Worm (Caenorhabditis elegans): Measurements from ENCODE around the gene R04E5.9.

Gene R04E5.9

DNA sequence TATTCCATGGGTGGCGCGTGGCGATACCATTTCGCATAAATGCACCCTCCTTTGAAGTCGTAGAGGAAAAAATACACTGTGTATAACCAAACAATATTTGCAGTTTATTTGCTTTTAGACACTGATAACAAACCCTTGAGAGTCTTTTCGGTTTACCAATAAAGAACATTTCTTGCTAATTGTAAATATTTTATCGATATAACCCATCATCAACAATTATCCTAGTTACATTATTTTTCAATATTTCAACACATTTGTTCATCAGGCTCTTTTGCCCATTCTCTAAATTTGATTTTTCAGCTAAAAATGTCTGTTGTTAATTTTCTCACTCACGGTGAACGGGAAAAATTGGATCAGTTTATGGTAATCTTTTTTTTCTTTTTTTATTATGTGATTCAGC, 33.0 kb upstream of the R04E5.9 start, which contains the start of gene ubc-23:
Gene ubc-23 (plus strand): TSS at position 301 of the 400 bp plus-strand sequence.
- no peak for TF ChIP-seq ceh-36 (tag; optimal IDR thresholded peaks at IDR 0.05)
- TF ChIP-seq tbx-37 (GFP tag; conservative IDR thresholded peaks at IDR 0.05): no peak
- no peak for TF ChIP-seq hnd-1 (tag; optimal IDR thresholded peaks at IDR 0.05)
- TF ChIP-seq aly-1 (tag; optimal IDR thresholded peaks at IDR 0.05): no peak
- TF ChIP-seq scrt-1 (GFP tag; IDR thresholded peaks at IDR 0.05): no peak
- TF ChIP-seq hmbx-1 (tag; optimal IDR thresholded peaks at IDR 0.05): no peak
- TF ChIP-seq hmg-4 (GFP tag; optimal IDR thresholded peaks at IDR 0.05): no peak
- no peak for TF ChIP-seq pes-1 (GFP tag; IDR thresholded peaks at IDR 0.05)
- TF ChIP-seq tbx-11 (GFP tag; IDR thresholded peaks at IDR 0.05): no peak
- TF ChIP-seq tra-4 (tag; optimal IDR thresholded peaks at IDR 0.05): no peak
- TF ChIP-seq F13C5.2 (tag; optimal IDR thresholded peaks at IDR 0.05): no peak
- TF ChIP-seq sea-1 (GFP tag; conservative IDR thresholded peaks at IDR 0.05): no peak
- TF ChIP-seq ceh-13 (GFP tag; optimal IDR thresholded peaks at IDR 0.05): no peak
- TF ChIP-seq ets-7 (tag; optimal IDR thresholded peaks at IDR 0.05): no peak
- no peak for TF ChIP-seq flt-1 (GFP tag; IDR thresholded peaks at IDR 0.05)
- no peak for TF ChIP-seq B0310.2 (tag; optimal IDR thresholded peaks at IDR 0.05)
- TF ChIP-seq ama-1 (optimal IDR thresholded peaks at IDR 0.05): no peak

ce11 chrX:8838176-8838575, 27.2 kb upstream of the R04E5.9 start:
- TF ChIP-seq F13C5.2 (tag; optimal IDR thresholded peaks at IDR 0.05) (no peak), tbx-37 (GFP tag; conservative IDR thresholded peaks at IDR 0.05) (no peak), ceh-36 (tag; optimal IDR thresholded peaks at IDR 0.05) (no peak), ama-1 (optimal IDR thresholded peaks at IDR 0.05) (no peak), B0310.2 (tag; optimal IDR thresholded peaks at IDR 0.05) (no peak), sea-1 (GFP tag; conservative IDR thresholded peaks at IDR 0.05) (no peak), ceh-13 (GFP tag; optimal IDR thresholded peaks at IDR 0.05) (no peak), flt-1 (GFP tag; IDR thresholded peaks at IDR 0.05) (no peak), tra-4 (tag; optimal IDR thresholded peaks at IDR 0.05) (no peak), pes-1 (GFP tag; IDR thresholded peaks at IDR 0.05) (no peak), aly-1 (tag; optimal IDR thresholded peaks at IDR 0.05) (no peak)

DNA sequence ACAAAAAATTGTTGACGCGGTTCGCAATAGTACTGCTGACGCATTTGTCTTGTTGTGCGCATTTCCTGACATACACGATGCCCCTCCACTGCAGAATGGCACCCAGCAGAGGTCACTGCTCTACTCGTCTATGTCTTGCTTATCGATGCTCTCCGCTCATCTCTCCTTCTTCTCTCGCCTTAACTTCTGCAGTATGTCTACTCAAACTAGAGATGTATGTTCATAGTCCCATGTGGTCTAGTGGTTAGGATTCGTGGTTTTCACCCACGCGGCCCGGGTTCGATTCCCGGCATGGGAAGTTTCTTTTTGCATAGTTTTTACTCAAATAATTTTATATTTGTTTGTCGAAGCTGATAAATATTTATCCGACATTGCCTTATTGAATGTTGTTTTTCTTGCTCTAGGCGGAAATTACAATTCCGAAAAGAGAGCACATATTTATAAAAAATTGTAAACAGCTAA, 25.0 kb upstream of the R04E5.9 start, which contains the start of gene C28G1.2:
Gene C28G1.2 (plus strand): TSS at position 130 of the 462 bp plus-strand sequence.
- TF ChIP-seq ama-1 (optimal IDR thresholded peaks at IDR 0.05) (no peak), F13C5.2 (tag; optimal IDR thresholded peaks at IDR 0.05) (peak; percentile 98), sea-1 (GFP tag; conservative IDR thresholded peaks at IDR 0.05) (peak; percentile 98), hmbx-1 (tag; optimal IDR thresholded peaks at IDR 0.05) (peak; percentile 86), hnd-1 (tag; optimal IDR thresholded peaks at IDR 0.05) (peak; percentile 94), tbx-11 (GFP tag; IDR thresholded peaks at IDR 0.05) (peak; percentile 95), ets-7 (tag; optimal IDR thresholded peaks at IDR 0.05) (peak; percentile 89), ceh-36 (tag; optimal IDR thresholded peaks at IDR 0.05) (peak; percentile 96), scrt-1 (GFP tag; IDR thresholded peaks at IDR 0.05) (peak; percentile 99), aly-1 (tag; optimal IDR thresholded peaks at IDR 0.05) (peak; percentile 93), B0310.2 (tag; optimal IDR thresholded peaks at IDR 0.05) (peak; percentile 96), pes-1 (GFP tag; IDR thresholded peaks at IDR 0.05) (peak; percentile 97), flt-1 (GFP tag; IDR thresholded peaks at IDR 0.05) (peak; percentile 98), ceh-13 (GFP tag; optimal IDR thresholded peaks at IDR 0.05) (peak; percentile 96), tra-4 (tag; optimal IDR thresholded peaks at IDR 0.05) (peak; percentile 95), hmg-4 (GFP tag; optimal IDR thresholded peaks at IDR 0.05) (peak; percentile 99), tbx-37 (GFP tag; conservative IDR thresholded peaks at IDR 0.05) (peak; percentile 99)

- no peak for TF ChIP-seq flt-1 (GFP tag; IDR thresholded peaks at IDR 0.05)
- TF ChIP-seq tra-4 (tag; optimal IDR thresholded peaks at IDR 0.05): no peak
- no peak for TF ChIP-seq ama-1 (optimal IDR thresholded peaks at IDR 0.05)
- no peak for TF ChIP-seq tbx-11 (GFP tag; IDR thresholded peaks at IDR 0.05)
- TF ChIP-seq B0310.2 (tag; optimal IDR thresholded peaks at IDR 0.05): no peak
- TF ChIP-seq hnd-1 (tag; optimal IDR thresholded peaks at IDR 0.05): no peak
- no peak for TF ChIP-seq ets-7 (tag; optimal IDR thresholded peaks at IDR 0.05)
- no peak for TF ChIP-seq tbx-37 (GFP tag; conservative IDR thresholded peaks at IDR 0.05)
- TF ChIP-seq scrt-1 (GFP tag; IDR thresholded peaks at IDR 0.05): no peak
- no peak for TF ChIP-seq hmbx-1 (tag; optimal IDR thresholded peaks at IDR 0.05)
- TF ChIP-seq pes-1 (GFP tag; IDR thresholded peaks at IDR 0.05): no peak
- no peak for TF ChIP-seq aly-1 (tag; optimal IDR thresholded peaks at IDR 0.05)
- no peak for TF ChIP-seq F13C5.2 (tag; optimal IDR thresholded peaks at IDR 0.05)
- no peak for TF ChIP-seq ceh-13 (GFP tag; optimal IDR thresholded peaks at IDR 0.05)
- no peak for TF ChIP-seq sea-1 (GFP tag; conservative IDR thresholded peaks at IDR 0.05)
- no peak for TF ChIP-seq hmg-4 (GFP tag; optimal IDR thresholded peaks at IDR 0.05)
- TF ChIP-seq ceh-36 (tag; optimal IDR thresholded peaks at IDR 0.05): no peak
Observed at ce11 chrX:8835405-8835804, 24.5 kb upstream of the R04E5.9 start, which contains the start of gene sec-15. sec-15 (minus strand) TSS chrX:8835715.

- TF ChIP-seq tbx-11 (GFP tag; IDR thresholded peaks at IDR 0.05) (no peak), aly-1 (tag; optimal IDR thresholded peaks at IDR 0.05) (no peak)
Observed at ce11 chrX:8831162-8831561, 20.2 kb upstream of the R04E5.9 start, which contains the start of gene C28G1.6. C28G1.6 (minus strand) TSS chrX:8831262.

DNA sequence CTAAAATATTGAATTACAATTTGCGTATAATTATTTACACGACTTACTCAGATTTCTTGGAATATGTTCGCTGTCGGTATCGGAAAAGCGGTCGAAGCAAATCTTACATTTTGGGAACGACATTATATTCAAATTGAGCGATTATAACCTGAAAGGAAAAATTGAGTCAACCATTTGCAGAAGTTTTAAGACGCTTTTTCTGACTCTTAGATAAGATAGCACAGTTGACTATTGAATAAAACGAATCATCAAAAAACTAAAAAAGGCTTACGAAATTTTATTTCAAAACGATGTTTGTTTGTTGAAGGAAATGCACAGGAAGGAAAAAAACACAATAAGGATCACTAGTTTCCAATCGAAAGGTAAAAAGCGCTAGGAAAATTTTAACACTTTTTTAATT, 17.4 kb upstream of the R04E5.9 start, which contains the start of gene rcs-1:
Gene rcs-1 (minus strand): TSS at position 176 of the 400 bp plus-strand sequence.
- no peak for TF ChIP-seq pes-1 (GFP tag; IDR thresholded peaks at IDR 0.05)
- TF ChIP-seq hmg-4 (GFP tag; optimal IDR thresholded peaks at IDR 0.05): no peak
- no peak for TF ChIP-seq ama-1 (optimal IDR thresholded peaks at IDR 0.05)
- TF ChIP-seq tbx-11 (GFP tag; IDR thresholded peaks at IDR 0.05): no peak
- no peak for TF ChIP-seq scrt-1 (GFP tag; IDR thresholded peaks at IDR 0.05)
- TF ChIP-seq tbx-37 (GFP tag; conservative IDR thresholded peaks at IDR 0.05): no peak
- no peak for TF ChIP-seq flt-1 (GFP tag; IDR thresholded peaks at IDR 0.05)
- TF ChIP-seq ets-7 (tag; optimal IDR thresholded peaks at IDR 0.05): no peak
- TF ChIP-seq hmbx-1 (tag; optimal IDR thresholded peaks at IDR 0.05): no peak
- no peak for TF ChIP-seq ceh-13 (GFP tag; optimal IDR thresholded peaks at IDR 0.05)
- no peak for TF ChIP-seq sea-1 (GFP tag; conservative IDR thresholded peaks at IDR 0.05)
- no peak for TF ChIP-seq tra-4 (tag; optimal IDR thresholded peaks at IDR 0.05)
- TF ChIP-seq B0310.2 (tag; optimal IDR thresholded peaks at IDR 0.05): no peak
- no peak for TF ChIP-seq F13C5.2 (tag; optimal IDR thresholded peaks at IDR 0.05)
- no peak for TF ChIP-seq hnd-1 (tag; optimal IDR thresholded peaks at IDR 0.05)
- TF ChIP-seq ceh-36 (tag; optimal IDR thresholded peaks at IDR 0.05): no peak
- no peak for TF ChIP-seq aly-1 (tag; optimal IDR thresholded peaks at IDR 0.05)

ce11 chrX:8824437-8824836, 13.5 kb upstream of the R04E5.9 start, which contains the start of gene ifd-1:
ifd-1 (minus strand) TSS chrX:8824448.
- TF ChIP-seq tra-4 (tag; optimal IDR thresholded peaks at IDR 0.05) (no peak), B0310.2 (tag; optimal IDR thresholded peaks at IDR 0.05) (no peak), pes-1 (GFP tag; IDR thresholded peaks at IDR 0.05) (no peak), sea-1 (GFP tag; conservative IDR thresholded peaks at IDR 0.05) (no peak), ama-1 (optimal IDR thresholded peaks at IDR 0.05) (no peak), tbx-11 (GFP tag; IDR thresholded peaks at IDR 0.05) (no peak), ceh-36 (tag; optimal IDR thresholded peaks at IDR 0.05) (no peak), hnd-1 (tag; optimal IDR thresholded peaks at IDR 0.05) (no peak), ets-7 (tag; optimal IDR thresholded peaks at IDR 0.05) (no peak), hmg-4 (GFP tag; optimal IDR thresholded peaks at IDR 0.05) (no peak), hmbx-1 (tag; optimal IDR thresholded peaks at IDR 0.05) (no peak), F13C5.2 (tag; optimal IDR thresholded peaks at IDR 0.05) (no peak), ceh-13 (GFP tag; optimal IDR thresholded peaks at IDR 0.05) (no peak), flt-1 (GFP tag; IDR thresholded peaks at IDR 0.05) (no peak), tbx-37 (GFP tag; conservative IDR thresholded peaks at IDR 0.05) (no peak), aly-1 (tag; optimal IDR thresholded peaks at IDR 0.05) (no peak), scrt-1 (GFP tag; IDR thresholded peaks at IDR 0.05) (no peak)
